ENCODE assay signal across 1 fruit fly cellular context in the genomic region with DNA sequence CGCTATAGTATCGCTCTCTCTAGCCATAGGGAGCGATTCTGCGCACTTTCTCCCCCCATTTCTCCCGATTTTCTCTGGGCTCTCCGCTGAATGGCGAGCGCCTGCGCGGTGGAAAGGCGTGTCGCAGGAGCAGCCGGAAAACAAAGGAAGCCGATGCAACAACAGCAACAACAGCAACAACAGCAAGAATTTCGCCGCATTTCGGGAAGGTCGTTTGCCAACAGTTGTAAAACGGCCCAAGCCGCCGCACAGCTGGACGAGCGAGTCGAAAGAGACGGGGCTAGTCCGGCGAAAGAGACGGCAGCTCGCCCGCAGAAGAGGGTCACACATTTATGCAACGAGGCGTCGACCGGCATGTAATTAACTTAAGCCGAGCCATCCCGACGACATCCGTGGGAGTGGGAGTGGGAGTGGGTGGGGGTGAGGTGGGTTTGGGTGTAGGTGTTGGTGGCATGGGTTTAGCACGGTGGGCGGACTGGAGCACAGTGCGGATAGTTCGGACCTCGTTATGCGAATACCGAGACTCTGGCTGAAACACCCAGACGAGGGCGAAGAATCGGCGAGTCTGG.
TF ChIP-seq lines count a peak whose summit lies in the region.

No protein-coding gene starts in this region.

TF ChIP-seq in whole organism, embryonic, 481 proteins besides CTCF, POLR2A, EP300 and RAD21 (continued from another document):
- TF ChIP-seq CG10209 (GFP tag; optimal IDR thresholded peaks at IDR 0.05; lab: Kevin White, UChicago) (no peak), prd (optimal IDR thresholded peaks at IDR 0.05; lab: Kevin White, UChicago) (no peak), prd (GFP tag; IDR thresholded peaks at IDR 0.05; lab: Robert Waterston, UW) (no peak), stwl (tag; optimal IDR thresholded peaks at IDR 0.05; lab: Kevin White, UChicago) (no peak), CG16813 (GFP tag; IDR thresholded peaks at IDR 0.05; lab: Robert Waterston, UW; ENCODE audit: partially characterized antibody) (no peak), Opbp (GFP tag; IDR thresholded peaks at IDR 0.05; lab: Robert Waterston, UW; ENCODE audit: partially characterized antibody) (0 out of 3 replicates have a peak, but pooled peaks have one; percentile 23), vvl (GFP tag; IDR thresholded peaks at IDR 0.05; lab: Robert Waterston, UW) (peak; percentile 59), eyg (GFP tag; optimal IDR thresholded peaks at IDR 0.05; lab: Kevin White, UChicago) (no peak), kah (GFP tag; optimal IDR thresholded peaks at IDR 0.05; lab: Kevin White, UChicago) (no peak), Dfd (GFP tag; optimal IDR thresholded peaks at IDR 0.05; lab: Kevin White, UChicago) (no peak), CG17186 (GFP tag; optimal IDR thresholded peaks at IDR 0.05; lab: Kevin White, UChicago) (no peak), pb (GFP tag; optimal IDR thresholded peaks at IDR 0.05; lab: Kevin White, UChicago) (no peak), da (GFP tag; optimal IDR thresholded peaks at IDR 0.05; lab: Kevin White, UChicago) (peak; percentile 6), ac (GFP tag; optimal IDR thresholded peaks at IDR 0.05; lab: Kevin White, UChicago) (no peak), tap (tag; optimal IDR thresholded peaks at IDR 0.05; lab: Kevin White, UChicago) (no peak), CG6813 (GFP tag; optimal IDR thresholded peaks at IDR 0.05; lab: Kevin White, UChicago) (peak; percentile 13), dmrt11E (tag; optimal IDR thresholded peaks at IDR 0.05; lab: Kevin White, UChicago) (no peak), Doc2 (GFP tag; IDR thresholded peaks at IDR 0.05; lab: Robert Waterston, UW) (no peak), Dek (tag; optimal IDR thresholded peaks at IDR 0.05; lab: Kevin White, UChicago) (no peak), Atf6 (GFP tag; IDR thresholded peaks at IDR 0.05; lab: Robert Waterston, UW) (no peak), dimm (GFP tag; IDR thresholded peaks at IDR 0.05; lab: Robert Waterston, UW) (no peak), Atf-2 (GFP tag; optimal IDR thresholded peaks at IDR 0.05; lab: Kevin White, UChicago) (no peak), Oaz (GFP tag; IDR thresholded peaks at IDR 0.05; lab: Robert Waterston, UW) (no peak), CG34224 (GFP tag; IDR thresholded peaks at IDR 0.05; lab: Robert Waterston, UW; ENCODE audit: partially characterized antibody) (0 out of 3 replicates have a peak, but pooled peaks have one; percentile 8), twi (tag; optimal IDR thresholded peaks at IDR 0.05; lab: Kevin White, UChicago) (peak; percentile 56), CG12942 (GFP tag; optimal IDR thresholded peaks at IDR 0.05; lab: Kevin White, UChicago) (no peak), gfzf (GFP tag; optimal IDR thresholded peaks at IDR 0.05; lab: Kevin White, UChicago) (no peak), mirr (GFP tag; optimal IDR thresholded peaks at IDR 0.05; lab: Kevin White, UChicago) (peak; percentile 43), CG3838 (GFP tag; optimal IDR thresholded peaks at IDR 0.05; lab: Kevin White, UChicago) (no peak), az2 (GFP tag; optimal IDR thresholded peaks at IDR 0.05; lab: Kevin White, UChicago) (no peak), CG12744 (GFP tag; optimal IDR thresholded peaks at IDR 0.05; lab: Kevin White, UChicago) (no peak), CG18262 (tag; optimal IDR thresholded peaks at IDR 0.05; lab: Kevin White, UChicago) (no peak), CG8359 (GFP tag; optimal IDR thresholded peaks at IDR 0.05; lab: Kevin White, UChicago; ENCODE audit: borderline replicate concordance) (no peak), pnt (GFP tag; optimal IDR thresholded peaks at IDR 0.05; lab: Kevin White, UChicago) (no peak)
